Fruit fly (Drosophila melanogaster) whole organism, wandering third instar larva: ENCODE results near the gene PGRP-LC.
A peak's percentile ranks its signal among the peaks of the same experiment; 100 is the strongest.

Experiments used
- Dfd ChIP-seq: fragments of >200 bp; optimal IDR thresholded peaks from 2 replicates; lab custom pipeline; 2017; ENCODE audit warnings: missing biosample characterization, missing genetic modification characterization
- HLH106 ChIP-seq: fragments of 200-800 bp; optimal IDR thresholded peaks from 3 replicates; lab custom pipeline; 2019; ENCODE audit warnings: missing biosample characterization, mild to moderate bottlenecking, missing genetic modification characterization, moderate library complexity
- Hnf4 ChIP-seq: fragments of 200-800 bp; sonication (Bioruptor generic); optimal IDR thresholded peaks from 2 replicates; lab custom pipeline; 2016; ENCODE audit warnings: missing biosample characterization, mild to moderate bottlenecking, missing genetic modification characterization
- Vsx2 ChIP-seq: fragments of 200-300, 225-300 bp; sonication (Bioruptor generic); optimal IDR thresholded peaks from 2 replicates; lab custom pipeline; 2018; ENCODE audit warnings: missing biosample characterization, missing genetic modification characterization; ENCODE audit not compliant: partially characterized antibody
- dmrt93B ChIP-seq: fragments of 200-800 bp; sonication (Bioruptor generic); optimal IDR thresholded peaks from 2 replicates; lab custom pipeline; 2018; ENCODE audit warnings: missing biosample characterization, mild to moderate bottlenecking, missing genetic modification characterization
- ey ChIP-seq: fragments of 200-800 bp; sonication (Bioruptor generic); optimal IDR thresholded peaks from 2 replicates; lab custom pipeline; 2016; ENCODE audit warnings: missing biosample characterization, missing genetic modification characterization
- fru ChIP-seq: fragments of 200-800 bp; sonication (Bioruptor generic); optimal IDR thresholded peaks from 3 replicates; lab custom pipeline; 2016; ENCODE audit warnings: missing biosample characterization, mild to moderate bottlenecking, missing genetic modification characterization
- h ChIP-seq: fragments of 200-800 bp; sonication (Bioruptor generic); optimal IDR thresholded peaks from 3 replicates; lab custom pipeline; 2016; ENCODE audit warnings: missing biosample characterization, mild to moderate bottlenecking, missing genetic modification characterization
- lola ChIP-seq: fragments of >200 bp; optimal IDR thresholded peaks from 2 replicates; lab custom pipeline; 2017; ENCODE audit warnings: missing biosample characterization, missing genetic modification characterization
- pan ChIP-seq: fragments of >200 bp; optimal IDR thresholded peaks from 2 replicates; lab custom pipeline; 2017
- psq ChIP-seq: fragments of 200-800 bp; sonication (Bioruptor generic); optimal IDR thresholded peaks from 3 replicates; lab custom pipeline; 2017; ENCODE audit warnings: missing biosample characterization, mild to moderate bottlenecking, missing genetic modification characterization, moderate library complexity
- usp ChIP-seq: fragments of >200 bp; optimal IDR thresholded peaks from 2 replicates; lab custom pipeline; 2017; ENCODE audit warnings: missing biosample characterization, missing genetic modification characterization

dm6 chr3L:9384445-9385079, 46.0 kb downstream of the PGRP-LC start:
- TF ChIP-seq Vsx2 (GFP tag; lab: Kevin White, UChicago) (no peak), Hnf4 (no peak), psq (GFP tag; lab: Kevin White, UChicago) (peak; percentile 54), h (GFP tag; lab: Kevin White, UChicago) (no peak), lola (no peak), fru (GFP tag; lab: Kevin White, UChicago) (no peak), dmrt93B (GFP tag; lab: Kevin White, UChicago) (no peak), pan (lab: Kevin White, UChicago) (no peak), HLH106 (no peak), Dfd (GFP tag; lab: Kevin White, UChicago) (no peak), usp (no peak), ey (no peak)
